Worm (Caenorhabditis elegans) whole organism, L4/young adult: ENCODE measurements around the gene olrn-1.

Experiments used
- dao-5 ChIP-seq: sonication (generic microtip); optimal IDR thresholded peaks from 2 replicates; lab custom pipeline; 2016; ENCODE audit warnings: missing genotype, missing genetic modification characterization, moderate library complexity, missing compliant biosample characterization
- him-1 ChIP-seq: sonication (generic microtip); optimal IDR thresholded peaks from 2 replicates; lab custom pipeline; 2016; ENCODE audit warnings: missing genotype, missing genetic modification reagents, missing genetic modification characterization, missing compliant biosample characterization

ce11 chrX:15550769-15551168 is 13.3 kb downstream of the olrn-1 start:
- TF ChIP-seq dao-5 (tag; lab: Kevin White, UChicago): no peak
- no peak for TF ChIP-seq him-1 (tag; lab: Kevin White, UChicago)
